Fruit fly (Drosophila melanogaster) Kc167 (cell line): ENCODE measurements around the gene CG42711.

Source experiments
- Myc ChIP-seq: fragments of >200 bp; optimal IDR thresholded peaks from 2 replicates; lab custom pipeline; 2017; ENCODE audit warnings: missing external identifiers
- Sin3A ChIP-seq: fragments of >200 bp; optimal IDR thresholded peaks from 2 replicates; lab custom pipeline; 2018; ENCODE audit warnings: missing external identifiers
- h ChIP-seq: fragments of >200 bp; optimal IDR thresholded peaks from 3 replicates; lab custom pipeline; 2018; ENCODE audit warnings: missing external identifiers
- insv ChIP-seq: fragments of >200 bp; optimal IDR thresholded peaks from 3 replicates; lab custom pipeline; 2018; ENCODE audit warnings: missing external identifiers
- psq ChIP-seq: fragments of >200 bp; optimal IDR thresholded peaks from 2 replicates; lab custom pipeline; 2017; ENCODE audit warnings: missing external identifiers
- ttk ChIP-seq: sonication (Bioruptor generic); optimal IDR thresholded peaks from 2 replicates; lab custom pipeline; 2017; ENCODE audit warnings: missing external identifiers

The CG42711 gene

DNA sequence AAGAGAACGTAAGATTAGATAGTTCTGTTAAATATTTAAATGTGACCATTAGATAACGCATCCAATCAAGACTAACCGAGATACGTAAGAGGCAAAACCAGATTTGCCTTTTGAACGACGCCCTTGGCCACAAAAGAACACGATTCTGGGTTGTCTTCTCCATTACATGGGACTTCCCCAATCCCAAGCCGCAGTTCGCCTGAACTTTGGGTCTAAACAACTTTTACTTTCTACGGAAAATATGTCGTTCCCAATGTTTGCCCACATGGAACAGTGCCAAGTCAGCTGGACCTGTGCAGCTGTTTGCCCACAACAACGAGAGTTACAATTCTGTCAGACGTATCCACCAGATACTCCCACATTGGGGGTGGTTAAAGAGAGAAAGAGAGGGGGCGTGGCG lies 18.6 kb upstream of the CG42711 start:
- TF ChIP-seq h (no peak), insv (lab: Kevin White, UChicago) (no peak), psq (lab: Kevin White, UChicago) (no peak)

DNA sequence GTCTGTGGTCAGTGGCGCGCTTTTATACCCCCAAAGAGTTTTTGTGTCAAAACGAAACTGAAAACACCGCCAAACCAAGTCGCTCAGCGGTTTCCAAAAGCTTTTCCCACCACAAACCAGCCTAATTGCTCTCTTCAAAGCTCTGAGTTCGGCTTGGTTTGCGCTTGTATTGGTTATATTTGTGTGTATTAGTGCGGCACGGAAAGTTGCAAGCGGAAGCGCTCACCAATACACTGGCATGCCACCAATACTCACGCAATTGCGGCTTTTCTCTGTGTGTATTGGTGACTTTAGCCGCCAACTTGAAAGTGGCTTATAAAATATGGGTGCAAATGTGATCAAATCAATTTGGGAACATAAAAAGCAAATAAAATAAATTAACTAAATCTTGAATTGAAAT lies 16.3 kb upstream of the CG42711 start, which contains the start of gene Vajk3:
Gene Vajk3, minus strand, starts transcription at position 1 of the 400 bp plus-strand sequence.
- TF ChIP-seq ttk (lab: Kevin White, UChicago) (no peak), Myc (lab: Kevin White, UChicago) (no peak), psq (lab: Kevin White, UChicago) (no peak), Sin3A (lab: Kevin White, UChicago) (no peak), h (no peak), insv (lab: Kevin White, UChicago) (no peak)

DNA sequence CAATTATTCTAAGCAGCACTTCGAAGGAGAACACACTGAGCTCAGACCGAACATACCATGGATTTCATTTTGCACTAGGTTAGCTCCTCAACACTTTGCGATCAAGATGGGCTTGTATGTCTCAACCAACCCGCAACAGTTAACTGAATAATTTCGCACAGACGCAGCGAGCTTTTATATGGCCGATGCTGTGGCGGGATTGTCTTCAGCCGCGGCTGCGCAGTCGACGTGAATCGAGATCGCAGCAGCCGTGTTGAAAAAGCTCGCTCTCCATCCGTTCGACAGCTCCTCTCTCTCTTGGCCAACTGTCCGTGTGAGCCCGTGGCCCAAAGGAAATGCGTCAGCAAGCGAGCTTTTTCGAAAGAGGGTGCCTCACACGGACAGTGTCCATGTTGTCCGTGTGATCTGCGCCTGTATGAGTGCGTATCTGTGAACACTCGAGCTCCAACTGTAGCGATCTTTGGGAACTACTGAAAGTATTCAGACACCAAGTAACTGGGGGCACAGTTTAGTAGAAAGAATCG lies 3.4 kb upstream of the CG42711 start, which contains the start of gene Vajk2:
Gene Vajk2, minus strand, starts transcription at position 151 of the 524 bp plus-strand sequence.
- no peak for TF ChIP-seq insv (lab: Kevin White, UChicago)
- no peak for TF ChIP-seq psq (lab: Kevin White, UChicago)
- no peak for TF ChIP-seq h
- no peak for TF ChIP-seq Myc (lab: Kevin White, UChicago)
- no peak for TF ChIP-seq ttk (lab: Kevin White, UChicago)
- TF ChIP-seq Sin3A (lab: Kevin White, UChicago): no peak

DNA sequence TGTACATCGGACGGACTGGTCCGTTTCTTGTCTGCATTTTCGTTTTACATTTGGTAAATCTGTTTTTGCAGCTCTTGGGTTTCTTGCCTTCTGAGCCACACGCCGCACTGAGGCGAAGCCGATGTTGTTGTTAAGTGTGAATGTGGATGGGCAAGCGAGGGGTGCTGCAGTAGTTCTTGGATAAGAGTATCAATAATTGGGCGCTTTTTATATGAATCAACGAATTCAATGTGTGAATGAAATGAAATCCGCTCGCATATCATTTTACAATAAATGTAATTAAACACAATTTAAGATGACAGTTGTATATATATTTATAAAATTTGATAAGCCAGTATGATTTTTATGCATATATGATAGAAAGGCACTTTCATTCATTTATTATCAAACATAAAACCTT lies 2.7 kb downstream of the CG42711 start:
- TF ChIP-seq h: no peak
- TF ChIP-seq Sin3A (lab: Kevin White, UChicago): no peak
- no peak for TF ChIP-seq ttk (lab: Kevin White, UChicago)
- no peak for TF ChIP-seq Myc (lab: Kevin White, UChicago)
- TF ChIP-seq insv (lab: Kevin White, UChicago): no peak
- no peak for TF ChIP-seq psq (lab: Kevin White, UChicago)

DNA sequence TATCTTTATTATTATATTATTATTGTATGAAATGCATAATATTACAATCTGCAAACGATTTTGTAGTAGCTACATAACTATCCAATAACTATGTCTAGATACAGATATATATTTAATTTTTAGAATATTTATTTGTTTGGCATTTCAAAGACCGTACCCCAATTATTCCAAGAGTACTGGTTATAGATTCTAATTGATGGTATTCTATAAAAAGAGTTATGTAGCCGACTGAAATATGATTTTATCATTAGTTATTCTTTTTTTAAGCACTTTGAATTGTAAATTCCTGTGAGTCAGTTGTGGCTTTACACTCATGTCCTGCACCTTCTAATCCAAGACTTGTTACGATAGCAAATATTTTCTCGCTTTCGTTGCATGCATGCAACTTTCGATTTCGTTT lies 5.5 kb downstream of the CG42711 start:
- no peak for TF ChIP-seq ttk (lab: Kevin White, UChicago)
- TF ChIP-seq psq (lab: Kevin White, UChicago): no peak
- TF ChIP-seq Sin3A (lab: Kevin White, UChicago): no peak
- TF ChIP-seq insv (lab: Kevin White, UChicago): no peak
- TF ChIP-seq Myc (lab: Kevin White, UChicago): no peak
- TF ChIP-seq h: no peak

DNA sequence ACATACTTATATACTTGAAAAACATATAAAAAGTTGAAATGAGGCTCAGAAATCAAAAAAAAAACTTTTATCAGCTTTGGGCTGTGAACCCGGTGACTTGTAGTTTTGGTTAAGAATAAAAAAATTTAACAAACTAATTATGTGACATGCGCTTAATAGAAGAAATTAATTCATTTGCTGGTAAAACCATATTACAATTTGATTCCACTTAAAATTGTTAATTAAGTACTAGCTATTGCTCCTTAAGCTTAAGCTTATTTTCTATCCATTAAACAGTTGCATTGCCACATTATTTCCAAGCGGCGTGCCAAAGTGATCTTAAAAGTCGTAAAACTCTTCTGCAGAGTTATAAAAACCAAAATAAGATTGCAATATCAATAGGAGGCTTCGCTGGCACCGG lies 7.2 kb downstream of the CG42711 start:
- TF ChIP-seq psq (lab: Kevin White, UChicago): no peak

DNA sequence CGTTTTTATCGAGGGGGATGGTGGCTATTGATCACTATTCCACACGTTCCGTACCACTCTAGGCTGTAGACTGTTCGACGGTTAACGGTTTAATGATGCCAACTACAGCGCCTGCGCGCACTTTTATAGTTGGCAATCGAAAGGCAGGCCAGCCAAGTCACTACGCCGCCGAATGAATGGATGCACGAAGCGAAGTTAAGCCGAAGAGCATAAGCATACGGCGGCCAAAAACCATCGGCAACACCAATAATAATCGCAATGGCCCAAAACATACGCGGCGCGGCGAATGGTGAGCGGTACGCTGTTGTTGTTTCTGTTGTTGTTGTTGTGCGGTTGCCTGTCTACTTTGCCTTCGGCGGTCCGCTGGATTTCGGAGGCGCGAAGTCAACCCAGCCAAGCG lies 7.7 kb downstream of the CG42711 start, which contains the start of gene Vajk1:
Gene Vajk1, minus strand, starts transcription at position 101 of the 400 bp plus-strand sequence.
- TF ChIP-seq insv (lab: Kevin White, UChicago) (no peak), psq (lab: Kevin White, UChicago) (no peak), ttk (lab: Kevin White, UChicago) (no peak), Sin3A (lab: Kevin White, UChicago) (no peak), Myc (lab: Kevin White, UChicago) (no peak), h (no peak)

DNA sequence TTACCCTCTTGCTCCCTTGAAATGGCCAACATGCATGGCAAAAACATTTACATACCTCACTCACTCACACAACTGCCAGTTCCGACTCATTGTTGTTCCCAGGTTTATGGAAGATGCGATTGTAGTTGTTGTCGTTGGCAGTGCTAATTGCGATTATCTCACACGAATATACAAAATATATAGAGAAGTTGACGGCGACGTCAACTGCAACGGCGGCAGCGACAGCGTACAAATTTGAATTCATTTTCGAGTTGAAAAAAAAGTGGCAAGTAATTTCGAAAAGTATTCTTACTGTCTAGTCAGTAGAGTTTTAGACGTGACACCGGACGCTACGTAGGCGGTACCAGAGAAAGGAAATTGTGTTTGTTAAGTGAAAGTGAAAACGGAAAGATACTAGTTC lies 16.7 kb downstream of the CG42711 start, which contains the start of gene Ance-3:
Gene Ance-3, plus strand, starts transcription at position 301 of the 400 bp plus-strand sequence.
- no peak for TF ChIP-seq ttk (lab: Kevin White, UChicago)
- no peak for TF ChIP-seq Sin3A (lab: Kevin White, UChicago)
- TF ChIP-seq Myc (lab: Kevin White, UChicago): no peak

DNA sequence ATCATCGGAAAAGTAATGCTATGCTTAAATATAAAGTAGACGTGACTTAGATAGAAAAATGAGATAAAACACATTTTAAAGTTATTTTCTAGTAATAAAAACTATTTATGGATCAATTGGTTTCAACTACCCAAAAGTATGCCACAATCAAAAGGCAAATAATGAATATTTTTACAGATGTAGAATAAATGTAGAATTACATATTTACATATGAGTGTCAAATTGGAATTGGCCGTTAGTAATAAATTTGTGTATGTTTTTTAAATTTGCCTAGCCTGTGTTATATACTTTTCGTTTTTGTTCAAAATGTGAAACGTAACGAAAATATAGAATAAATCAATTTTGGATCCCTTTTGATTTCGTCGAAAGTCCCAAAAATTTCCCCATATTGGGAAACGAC lies 19.4 kb downstream of the CG42711 start, which contains the start of gene Acyp:
Gene Acyp, plus strand, starts transcription at position 301 of the 400 bp plus-strand sequence.
- TF ChIP-seq Sin3A (lab: Kevin White, UChicago): no peak
- no peak for TF ChIP-seq insv (lab: Kevin White, UChicago)

DNA sequence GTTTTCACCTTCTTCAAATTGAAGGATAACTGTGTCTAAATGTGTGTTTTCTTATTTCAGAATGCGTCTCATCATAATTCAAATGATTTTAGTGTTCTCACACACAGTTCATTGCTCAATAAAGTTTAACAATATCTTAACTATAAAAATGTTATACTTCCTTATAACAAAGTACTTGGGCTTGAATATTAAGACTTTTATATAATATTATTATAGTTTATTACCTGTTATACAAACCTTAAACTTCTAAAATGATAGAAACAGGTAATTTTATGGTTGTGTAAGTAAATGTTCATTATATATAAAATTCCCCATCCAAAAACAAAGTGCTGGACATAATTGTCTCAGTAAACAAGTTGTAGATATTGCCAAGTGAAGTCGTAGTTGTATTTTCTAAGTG lies 22.1 kb downstream of the CG42711 start, which contains the start of gene Ance-2:
Gene Ance-2, plus strand, starts transcription at position 301 of the 400 bp plus-strand sequence.
- TF ChIP-seq Sin3A (lab: Kevin White, UChicago) (no peak), ttk (lab: Kevin White, UChicago) (no peak), h (no peak), Myc (lab: Kevin White, UChicago) (no peak), insv (lab: Kevin White, UChicago) (no peak), psq (lab: Kevin White, UChicago) (no peak)

DNA sequence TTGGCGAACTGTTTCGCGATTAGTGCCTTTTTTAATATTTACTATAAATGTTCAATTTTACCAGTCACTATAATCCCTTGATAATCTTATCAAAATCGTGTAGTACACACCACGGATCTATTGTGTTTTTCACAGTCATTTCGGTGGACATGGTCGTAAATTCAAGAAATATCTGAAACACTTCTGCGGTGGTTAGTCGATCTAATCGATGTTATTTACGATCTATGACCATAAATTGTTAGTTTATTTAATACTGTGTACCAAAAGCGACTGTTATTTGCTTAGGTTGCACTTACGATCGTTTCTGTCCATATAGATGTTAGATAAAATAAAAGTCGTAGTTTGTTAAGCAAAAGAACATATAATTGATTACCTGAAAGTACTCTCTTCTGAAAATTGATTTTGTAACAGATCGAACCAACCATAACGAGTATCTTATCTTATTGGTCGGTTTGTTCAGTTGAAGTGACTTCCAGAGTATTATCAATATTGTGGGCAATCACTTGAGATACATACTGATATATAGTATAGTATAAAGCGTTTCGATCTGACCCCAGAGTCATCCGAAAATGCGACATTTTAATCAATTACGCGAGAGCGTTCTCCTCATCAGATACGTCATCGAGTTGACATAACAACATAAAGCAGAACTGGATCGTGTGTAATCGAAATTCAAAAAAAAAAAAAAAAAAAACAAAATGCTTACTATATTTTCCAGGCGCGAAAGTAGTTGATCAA lies 25.1 kb downstream of the CG42711 start:
- no peak for TF ChIP-seq psq (lab: Kevin White, UChicago)
- no peak for TF ChIP-seq Sin3A (lab: Kevin White, UChicago)
- TF ChIP-seq h: no peak
- TF ChIP-seq ttk (lab: Kevin White, UChicago): no peak
- no peak for TF ChIP-seq Myc (lab: Kevin White, UChicago)
- TF ChIP-seq insv (lab: Kevin White, UChicago): no peak

DNA sequence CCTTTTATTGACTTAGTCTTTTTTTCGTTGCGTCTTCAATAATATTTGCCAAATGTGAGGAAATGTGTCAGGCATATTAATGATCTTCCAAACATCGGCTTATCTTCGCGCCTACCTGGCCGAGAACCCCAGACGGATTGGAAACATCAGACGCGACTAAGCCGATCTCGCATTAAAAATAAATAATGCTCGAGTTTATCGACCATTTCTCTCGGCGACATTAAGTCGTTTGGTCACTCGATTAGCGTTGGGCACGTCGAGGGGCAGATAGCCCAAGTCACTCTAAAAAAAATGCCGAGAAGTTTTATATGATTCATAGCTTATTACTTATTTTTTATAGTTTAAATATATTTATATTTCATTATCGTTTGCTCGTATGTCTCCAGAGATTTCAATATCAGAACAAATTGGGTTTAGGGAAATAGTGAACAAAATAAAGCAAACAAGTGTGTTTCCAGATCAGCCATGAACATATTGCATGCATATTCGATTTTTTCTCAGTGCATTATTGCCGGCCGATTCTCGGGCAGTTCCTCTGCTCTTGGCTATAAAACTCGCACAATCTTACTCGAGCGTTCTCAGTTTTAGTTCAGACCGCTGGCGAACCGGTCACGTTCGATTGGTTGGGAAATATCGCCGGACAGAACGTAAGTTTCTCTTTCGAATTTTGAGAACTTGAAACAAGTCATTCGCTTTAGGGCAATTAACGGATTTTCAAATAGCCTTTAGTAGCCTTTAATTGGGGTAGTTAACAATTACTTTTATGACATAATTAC lies 25.9 kb downstream of the CG42711 start, which contains the start of gene Ance:
Gene Ance, plus strand, starts transcription at position 574 of the 776 bp plus-strand sequence.
- TF ChIP-seq Myc (lab: Kevin White, UChicago): no peak
- TF ChIP-seq ttk (lab: Kevin White, UChicago): no peak
- TF ChIP-seq h: no peak
- TF ChIP-seq insv (lab: Kevin White, UChicago): no peak
- TF ChIP-seq psq (lab: Kevin White, UChicago): no peak
- no peak for TF ChIP-seq Sin3A (lab: Kevin White, UChicago)
